Fruit fly (Drosophila melanogaster): ENCODE measurements around the gene rtet.
A peak's percentile ranks its signal among the peaks of the same experiment; 100 is the strongest.

The rtet gene

dm6 chr3R:21101453-21102214 is 6.6 kb upstream of the rtet start, which contains the start of the genes CG7044 and Tbc1d22 (continued):
- TF ChIP-seq CG14860 (GFP tag; IDR thresholded peaks at IDR 0.05; ENCODE audit: partially characterized antibody): peak; percentile 47; the same call in 1 of the 3 replicates
- no peak for TF ChIP-seq ase (GFP tag; IDR thresholded peaks at IDR 0.05)
- TF ChIP-seq CG2199 (GFP tag; IDR thresholded peaks at IDR 0.05): 0 out of 3 replicates have a peak, but pooled peaks have one; percentile 34
- TF ChIP-seq stwl (tag; optimal IDR thresholded peaks at IDR 0.05): peak; percentile 37
- TF ChIP-seq tna (GFP tag; IDR thresholded peaks at IDR 0.05; ENCODE audit: partially characterized antibody): no peak
- no peak for TF ChIP-seq z (GFP tag; IDR thresholded peaks at IDR 0.05)
- TF ChIP-seq CG1832 (GFP tag; optimal IDR thresholded peaks at IDR 0.05): no peak
- peak; percentile 38; the same call in 1 of the 2 replicates for TF ChIP-seq inv (GFP tag; IDR thresholded peaks at IDR 0.05; ENCODE audit: partially characterized antibody)
- no peak for TF ChIP-seq Bteb2 (GFP tag; optimal IDR thresholded peaks at IDR 0.05)
- no peak for TF ChIP-seq CG12236 (GFP tag; optimal IDR thresholded peaks at IDR 0.05)
- TF ChIP-seq CG8944 (GFP tag; optimal IDR thresholded peaks at IDR 0.05): peak; percentile 17
- peak; percentile 33 for TF ChIP-seq pho (GFP tag; optimal IDR thresholded peaks at IDR 0.05)
- no peak for TF ChIP-seq CG7271 (tag; optimal IDR thresholded peaks at IDR 0.05)
- TF ChIP-seq Fer3 (tag; optimal IDR thresholded peaks at IDR 0.05): peak; percentile 26
- no peak for TF ChIP-seq C15 (GFP tag; IDR thresholded peaks at IDR 0.05)
- no peak for TF ChIP-seq nerfin-1 (tag; optimal IDR thresholded peaks at IDR 0.05)
- TF ChIP-seq NC2β (GFP tag; optimal IDR thresholded peaks at IDR 0.05): no peak
- peak; percentile 26 for TF ChIP-seq PHDP (tag; optimal IDR thresholded peaks at IDR 0.05)
- no peak for TF ChIP-seq Side (GFP tag; optimal IDR thresholded peaks at IDR 0.05)
- TF ChIP-seq tll (GFP tag; optimal IDR thresholded peaks at IDR 0.05): peak in 1 of 2 experiments; percentile 79
- TF ChIP-seq eyg (GFP tag; optimal IDR thresholded peaks at IDR 0.05): no peak
- peak; percentile 60 for TF ChIP-seq CG7556 (GFP tag; optimal IDR thresholded peaks at IDR 0.05)
- peak; percentile 10 for TF ChIP-seq CG8388 (GFP tag; optimal IDR thresholded peaks at IDR 0.05)
- peak; percentile 70 for TF ChIP-seq zfh2 (GFP tag; optimal IDR thresholded peaks at IDR 0.05)
- no peak for TF ChIP-seq CG11504 (tag; optimal IDR thresholded peaks at IDR 0.05)
- no peak for TF ChIP-seq sqz (GFP tag; optimal IDR thresholded peaks at IDR 0.05)
- TF ChIP-seq CG8089 (GFP tag; optimal IDR thresholded peaks at IDR 0.05): peak; percentile 18
- TF ChIP-seq zfh1 (GFP tag; IDR thresholded peaks at IDR 0.05): 0 out of 3 replicates have a peak, but pooled peaks have one; percentile 28
- TF ChIP-seq CG43689 (GFP tag; IDR thresholded peaks at IDR 0.05): no peak
- TF ChIP-seq Mes4 (GFP tag; optimal IDR thresholded peaks at IDR 0.05): no peak
- no peak for TF ChIP-seq CG3163 (GFP tag; optimal IDR thresholded peaks at IDR 0.05)
- no peak; the same call in 1 of the 2 replicates for TF ChIP-seq bbx (GFP tag; IDR thresholded peaks at IDR 0.05; ENCODE audit: partially characterized antibody)
- TF ChIP-seq ato (GFP tag; IDR thresholded peaks at IDR 0.05; ENCODE audit: partially characterized antibody): no peak
- TF ChIP-seq ash1 (GFP tag; optimal IDR thresholded peaks at IDR 0.05): no peak
- no peak for TF ChIP-seq CG11085 (GFP tag; IDR thresholded peaks at IDR 0.05)
- TF ChIP-seq Ets65A (GFP tag): peak; percentile 60
- peak; percentile 55 for TF ChIP-seq shn (GFP tag; optimal IDR thresholded peaks at IDR 0.05)
- TF ChIP-seq yki (optimal IDR thresholded peaks at IDR 0.05): no peak
- no peak for TF ChIP-seq gce (GFP tag; IDR thresholded peaks at IDR 0.05)
- peak; percentile 61 for TF ChIP-seq Lhr (GFP tag; optimal IDR thresholded peaks at IDR 0.05)
- no peak for TF ChIP-seq Eip74EF (GFP tag; optimal IDR thresholded peaks at IDR 0.05)
- TF ChIP-seq CG4360 (GFP tag; IDR thresholded peaks at IDR 0.05): no peak
- peak; percentile 7 for TF ChIP-seq Nf-YB (GFP tag; optimal IDR thresholded peaks at IDR 0.05)
- no peak for TF ChIP-seq CG12769 (tag; optimal IDR thresholded peaks at IDR 0.05)
- TF ChIP-seq repo (GFP tag; optimal IDR thresholded peaks at IDR 0.05): no peak
- no peak for TF ChIP-seq ab (GFP tag; optimal IDR thresholded peaks at IDR 0.05)
- no peak for TF ChIP-seq CG14014 (GFP tag; IDR thresholded peaks at IDR 0.05)
- TF ChIP-seq Vsx1 (GFP tag; optimal IDR thresholded peaks at IDR 0.05): no peak
- no peak for TF ChIP-seq CG10147 (GFP tag; optimal IDR thresholded peaks at IDR 0.05)
